Fruit fly (Drosophila melanogaster): ENCODE measurements around the gene MED15.

- no peak for TF ChIP-seq psq (optimal IDR thresholded peaks at IDR 0.05)
- no peak for TF ChIP-seq Myc (optimal IDR thresholded peaks at IDR 0.05)
- TF ChIP-seq h (optimal IDR thresholded peaks at IDR 0.05), result no peak
- no peak for TF ChIP-seq Sin3A (optimal IDR thresholded peaks at IDR 0.05)
Measured at dm6 chr2L:524515-524920, 51.7 kb downstream of the MED15 start.

All from Kc167 (cell line).